Fruit fly (Drosophila melanogaster) S2 (cell line): Measurements from ENCODE around the gene CG33110.

Source experiments
- CG8478 ChIP-seq: fragments of >200 bp; optimal IDR thresholded peaks from 2 replicates; lab custom pipeline; 2018
- CTCF ChIP-seq, 2 experiments: fragments of >200 bp; optimal IDR thresholded peaks; 2 replicates each; lab custom pipeline; 2018

dm6 chr3R:22598759-22599158, 28.8 kb downstream of the CG33110 start:
- no peak for TF ChIP-seq CG8478
- no peak for TF ChIP-seq CTCF (optimal IDR thresholded peaks at IDR 0.05; lab: Kevin White, UChicago)
